Fruit fly (Drosophila melanogaster): ENCODE results near the gene CG2120.

CG2120 gene

dm6 chrX:8113386-8114279 is 22.0 kb upstream of the CG2120 start:
- peak; percentile 61 for TF ChIP-seq CG17801 (GFP tag; optimal IDR thresholded peaks at IDR 0.05; ENCODE audit: partially characterized antibody)

dm6 chrX:8114476-8115342 is 20.9 kb upstream of the CG2120 start:
- peak; percentile 72 for TF ChIP-seq CG17801 (GFP tag; optimal IDR thresholded peaks at IDR 0.05; ENCODE audit: partially characterized antibody)

- no peak for TF ChIP-seq CG17801 (GFP tag; optimal IDR thresholded peaks at IDR 0.05; ENCODE audit: partially characterized antibody)
Observed at dm6 chrX:8115343-8115676, 20.3 kb upstream of the CG2120 start.

dm6 chrX:8115717-8116311 is 19.8 kb upstream of the CG2120 start, which contains the start of gene Gclc:
TSS of gene Gclc (minus strand) at chrX:8116147.
- TF ChIP-seq CG17801 (GFP tag; optimal IDR thresholded peaks at IDR 0.05; ENCODE audit: partially characterized antibody), result no peak

- no peak for TF ChIP-seq CG17801 (GFP tag; optimal IDR thresholded peaks at IDR 0.05; ENCODE audit: partially characterized antibody)
Observed at dm6 chrX:8116813-8117212, 18.8 kb upstream of the CG2120 start, which contains the start of gene CG1575. TSS of gene CG1575 (plus strand) at chrX:8117012.

dm6 chrX:8120939-8121338 is 14.7 kb upstream of the CG2120 start, which contains the start of gene CG2260:
TSS of gene CG2260 (minus strand) at chrX:8121147.
- TF ChIP-seq CG17801 (GFP tag; optimal IDR thresholded peaks at IDR 0.05; ENCODE audit: partially characterized antibody), result peak; percentile 19

- no peak for TF ChIP-seq CG17801 (GFP tag; optimal IDR thresholded peaks at IDR 0.05; ENCODE audit: partially characterized antibody)
Observed at dm6 chrX:8122834-8123233, 12.8 kb upstream of the CG2120 start.

- no peak for TF ChIP-seq CG17801 (GFP tag; optimal IDR thresholded peaks at IDR 0.05; ENCODE audit: partially characterized antibody)
Observed at dm6 chrX:8125224-8125649, 10.4 kb upstream of the CG2120 start.

- TF ChIP-seq CG17801 (GFP tag; optimal IDR thresholded peaks at IDR 0.05; ENCODE audit: partially characterized antibody), result no peak
Observed at dm6 chrX:8126149-8126548, 9.5 kb upstream of the CG2120 start.

dm6 chrX:8128133-8128532 is 7.5 kb upstream of the CG2120 start:
- TF ChIP-seq CG17801 (GFP tag; optimal IDR thresholded peaks at IDR 0.05; ENCODE audit: partially characterized antibody), result no peak

dm6 chrX:8129204-8129997 is 6.2 kb upstream of the CG2120 start, which contains the start of gene CG2116:
TSS of gene CG2116 (plus strand) at chrX:8129812.
- peak; percentile 40 for TF ChIP-seq CG17801 (GFP tag; optimal IDR thresholded peaks at IDR 0.05; ENCODE audit: partially characterized antibody)

- TF ChIP-seq CG17801 (GFP tag; optimal IDR thresholded peaks at IDR 0.05; ENCODE audit: partially characterized antibody), result peak; percentile 69
Observed at dm6 chrX:8131693-8132313, 3.8 kb upstream of the CG2120 start, which contains the start of gene CG10958. TSS of gene CG10958 (plus strand) at chrX:8132285.

- TF ChIP-seq CG17801 (GFP tag; optimal IDR thresholded peaks at IDR 0.05; ENCODE audit: partially characterized antibody), result no peak
Observed at dm6 chrX:8137285-8137684, 1.7 kb downstream of the CG2120 start.

- no peak for TF ChIP-seq CG17801 (GFP tag; optimal IDR thresholded peaks at IDR 0.05; ENCODE audit: partially characterized antibody)
Observed at dm6 chrX:8140707-8141106, 5.1 kb downstream of the CG2120 start.

Measured in ovary, adult (tissue).